Fruit fly (Drosophila melanogaster) whole organism, embryonic: Measurements from ENCODE around the gene Ctr1A.
A peak's percentile ranks its signal among the peaks of the same experiment; 100 is the strongest.

ENCODE experiments used
- Abd-B ChIP-seq: fragments of 200-800 bp; sonication (Bioruptor generic); optimal IDR thresholded peaks from 2 replicates; lab custom pipeline; 2018; ENCODE audit warnings: missing biosample characterization, mild to moderate bottlenecking, missing genetic modification characterization, moderate library complexity
- Asciz ChIP-seq: fragments of 200-800 bp; sonication (Bioruptor generic); optimal IDR thresholded peaks from 2 replicates; lab custom pipeline; 2017; ENCODE audit warnings: missing biosample characterization, mild to moderate bottlenecking, missing genetic modification characterization, missing genetic modification reagents
- Atf3 ChIP-seq: fragments of 200-800 bp; sonication (Bioruptor generic); optimal IDR thresholded peaks from 3 replicates; lab custom pipeline; 2016; ENCODE audit warnings: missing biosample characterization, missing genetic modification characterization
- B-H1 ChIP-seq: fragments of 200-800 bp; sonication (Bioruptor generic); IDR thresholded peaks from 3 replicates; pipeline ENCODE4 v1.3.6; 2022; ENCODE audit warnings: missing biosample characterization, missing genetic modification characterization
- CG10209 ChIP-seq: fragments of 200-800 bp; sonication (Bioruptor generic); optimal IDR thresholded peaks from 3 replicates; lab custom pipeline; 2017; ENCODE audit warnings: missing biosample characterization, mild to moderate bottlenecking, missing genetic modification characterization, missing genetic modification reagents
- CG10267 ChIP-seq: fragments of 200-800 bp; sonication (Bioruptor generic); optimal IDR thresholded peaks from 2 replicates; lab custom pipeline; 2018; ENCODE audit warnings: missing biosample characterization, mild to moderate bottlenecking, missing genetic modification characterization, moderate library complexity
- CG10274 ChIP-seq: fragments of 200-800 bp; sonication (Bioruptor generic); optimal IDR thresholded peaks from 3 replicates; lab custom pipeline; 2017; ENCODE audit warnings: missing biosample characterization, mild to moderate bottlenecking, missing genetic modification characterization
- CG10543 ChIP-seq: fragments of 200-800 bp; sonication (Bioruptor generic); optimal IDR thresholded peaks from 3 replicates; lab custom pipeline; 2017; ENCODE audit warnings: missing biosample characterization, mild to moderate bottlenecking, missing genetic modification characterization, moderate library complexity
- CG11247 ChIP-seq: fragments of 200-800 bp; sonication (Bioruptor generic); IDR thresholded peaks from 2 replicates; pipeline ENCODE4 v1.3.6; 2022; ENCODE audit warnings: missing biosample characterization, missing genetic modification characterization
- CG11456 ChIP-seq: fragments of 200-800 bp; sonication (Bioruptor generic); IDR thresholded peaks from 3 replicates; pipeline ENCODE4 v1.3.6; 2022; ENCODE audit warnings: missing biosample characterization, missing genetic modification characterization
- CG11695 ChIP-seq: fragments of 200-800 bp; sonication (Bioruptor generic); IDR thresholded peaks from 3 replicates; pipeline ENCODE4 v1.3.6; 2022; ENCODE audit warnings: missing biosample characterization, missing genetic modification characterization
- CG12659 ChIP-seq: fragments of 200-800 bp; sonication (Bioruptor generic); optimal IDR thresholded peaks from 3 replicates; lab custom pipeline; 2017; ENCODE audit warnings: mild to moderate bottlenecking, missing biosample characterization, missing genetic modification reagents, missing genetic modification characterization
- CG14050 ChIP-seq: fragments of 200-800 bp; sonication (Bioruptor generic); IDR thresholded peaks from 3 replicates; pipeline ENCODE4 v1.3.6; 2022; ENCODE audit warnings: missing biosample characterization, missing genetic modification characterization
- CG16863 ChIP-seq: fragments of 200-800 bp; sonication (Bioruptor generic); optimal IDR thresholded peaks from 3 replicates; lab custom pipeline; 2016; ENCODE audit warnings: missing biosample characterization, missing genetic modification characterization
- CG18476 ChIP-seq: fragments of 200-800 bp; sonication (Bioruptor generic); optimal IDR thresholded peaks from 2 replicates; lab custom pipeline; 2016; ENCODE audit warnings: missing biosample characterization, mild to moderate bottlenecking, missing genetic modification characterization
- CG2678 ChIP-seq: fragments of 200-800 bp; sonication (Bioruptor generic); optimal IDR thresholded peaks from 3 replicates; lab custom pipeline; 2019; ENCODE audit warnings: missing biosample characterization, mild to moderate bottlenecking, missing genetic modification characterization, moderate library complexity
- CG30020 ChIP-seq: fragments of 200-800 bp; optimal IDR thresholded peaks from 2 replicates; lab custom pipeline; 2019; ENCODE audit warnings: missing biosample characterization, mild to moderate bottlenecking, missing genetic modification characterization, moderate library complexity
- CG32767 ChIP-seq: fragments of 200-800 bp; sonication (Bioruptor generic); IDR thresholded peaks from 2 replicates; pipeline ENCODE4 v1.3.6; 2022; ENCODE audit warnings: missing biosample characterization, missing genetic modification characterization
- CG8089 ChIP-seq: fragments of 200-800 bp; sonication (Bioruptor generic); optimal IDR thresholded peaks from 3 replicates; lab custom pipeline; 2016; ENCODE audit warnings: missing biosample characterization, missing genetic modification characterization
- CG9727 ChIP-seq: fragments of 200-800 bp; sonication (Bioruptor generic); optimal IDR thresholded peaks from 3 replicates; lab custom pipeline; 2017; ENCODE audit warnings: missing biosample characterization, mild to moderate bottlenecking, missing genetic modification characterization
- Camta ChIP-seq: fragments of 200-800 bp; sonication (Bioruptor generic); optimal IDR thresholded peaks from 2 replicates; lab custom pipeline; 2016; ENCODE audit warnings: missing biosample characterization, missing genetic modification characterization
- Eip74EF ChIP-seq, 2 experiments: fragments of 200-800 bp in 1 of 2; fragments of >200 bp in 1 of 2; sonication (Bioruptor generic) in 1 of 2; optimal IDR thresholded peaks; 2 replicates each; lab custom pipeline; 2017 to 2019; ENCODE audit warnings: missing biosample characterization in 2 of 2, missing genetic modification characterization in 2 of 2, mild to moderate bottlenecking in 1 of 2, moderate library complexity in 1 of 2
- Mrtf ChIP-seq: fragments of 200-800 bp; sonication (Bioruptor generic); IDR thresholded peaks from 3 replicates; pipeline ENCODE4 v1.3.6; 2022; ENCODE audit warnings: missing biosample characterization, missing genetic modification characterization
- NC2β ChIP-seq: fragments of 200-800 bp; sonication (Bioruptor generic); optimal IDR thresholded peaks from 2 replicates; lab custom pipeline; 2016; ENCODE audit warnings: missing biosample characterization, missing genetic modification characterization
- Oli ChIP-seq: fragments of 200-800 bp; sonication (Bioruptor generic); optimal IDR thresholded peaks from 2 replicates; lab custom pipeline; 2018; ENCODE audit warnings: missing biosample characterization, mild to moderate bottlenecking, missing genetic modification characterization, moderate library complexity
- PHDP ChIP-seq: fragments of 200-800 bp; sonication (Bioruptor generic); optimal IDR thresholded peaks from 3 replicates; lab custom pipeline; 2018; ENCODE audit warnings: missing biosample characterization, mild to moderate bottlenecking, missing genetic modification characterization, moderate library complexity
- Pdp1 ChIP-seq, 2 experiments: fragments of 200-800 bp; sonication (Bioruptor generic); optimal IDR thresholded peaks; 3 replicates each; lab custom pipeline; 2016; ENCODE audit warnings: missing biosample characterization in 2 of 2, missing genetic modification characterization in 2 of 2, mild to moderate bottlenecking in 1 of 2, moderate library complexity in 1 of 2
- Rfx ChIP-seq: fragments of 200-800 bp; sonication (Bioruptor generic); IDR thresholded peaks from 2 replicates; pipeline ENCODE4 v1.3.6; 2022; ENCODE audit warnings: missing biosample characterization, missing genetic modification characterization
- Sry-δ ChIP-seq: fragments of 200-800 bp; sonication (Bioruptor generic); optimal IDR thresholded peaks from 2 replicates; lab custom pipeline; 2016; ENCODE audit warnings: missing biosample characterization, missing genetic modification characterization
- ash1 ChIP-seq: fragments of 200-800 bp; sonication (Bioruptor generic); optimal IDR thresholded peaks from 2 replicates; lab custom pipeline; 2018; ENCODE audit warnings: missing biosample characterization, mild to moderate bottlenecking, missing genetic modification characterization
- bab2 ChIP-seq: fragments of 200-800 bp; sonication (Bioruptor generic); optimal IDR thresholded peaks from 2 replicates; lab custom pipeline; 2016; ENCODE audit warnings: missing biosample characterization, missing genetic modification characterization
- crp ChIP-seq, 2 experiments: fragments of 200-800 bp; sonication (Bioruptor generic); optimal IDR thresholded peaks; 2 replicates in 1 of 2; 3 replicates in 1 of 2; lab custom pipeline; 2017; ENCODE audit warnings: missing biosample characterization in 2 of 2, missing genetic modification characterization in 2 of 2, mild to moderate bottlenecking in 1 of 2, moderate library complexity in 1 of 2
- dimm ChIP-seq: fragments of 200-800 bp; sonication (Bioruptor generic); IDR thresholded peaks from 2 replicates; pipeline ENCODE4 v1.3.6; 2022; ENCODE audit warnings: missing biosample characterization, missing genetic modification characterization
- dm ChIP-seq: fragments of 200-800 bp; sonication (Bioruptor generic); optimal IDR thresholded peaks from 3 replicates; lab custom pipeline; 2016; ENCODE audit warnings: missing biosample characterization, missing genetic modification characterization
- dmrt11E ChIP-seq: fragments of 200-800 bp; sonication (Bioruptor generic); optimal IDR thresholded peaks from 3 replicates; lab custom pipeline; 2018; ENCODE audit warnings: missing biosample characterization, mild to moderate bottlenecking, missing genetic modification characterization, moderate library complexity
- fd102C ChIP-seq: fragments of 200-800 bp; sonication (Bioruptor generic); optimal IDR thresholded peaks from 2 replicates; lab custom pipeline; 2018; ENCODE audit warnings: missing biosample characterization, mild to moderate bottlenecking, missing genetic modification characterization, moderate library complexity
- gcm2 ChIP-seq: fragments of 200-800 bp; sonication (Bioruptor generic); optimal IDR thresholded peaks from 2 replicates; lab custom pipeline; 2016; ENCODE audit warnings: missing biosample characterization, missing genetic modification characterization
- grau ChIP-seq: fragments of 200-800 bp; optimal IDR thresholded peaks from 3 replicates; lab custom pipeline; 2019; ENCODE audit warnings: missing biosample characterization, mild to moderate bottlenecking, missing genetic modification characterization, moderate library complexity
- jigr1 ChIP-seq: fragments of 200-800 bp; sonication (Bioruptor generic); IDR thresholded peaks from 3 replicates; pipeline ENCODE4 v1.3.6; 2022; ENCODE audit warnings: missing biosample characterization, missing genetic modification characterization
- klu ChIP-seq: fragments of 200-800 bp; sonication (Bioruptor generic); IDR thresholded peaks from 2 replicates; pipeline ENCODE4 v1.3.6; 2022; ENCODE audit warnings: missing biosample characterization, missing genetic modification characterization
- p53 ChIP-seq: fragments of 200-800 bp; sonication (Bioruptor generic); optimal IDR thresholded peaks from 2 replicates; lab custom pipeline; 2016; ENCODE audit warnings: missing biosample characterization, missing genetic modification characterization
- pan ChIP-seq, 4 experiments: fragments of >200 bp in 3 of 4; fragments of 200-800 bp in 1 of 4; sonication (Bioruptor generic) in 1 of 4; optimal IDR thresholded peaks in 3 of 4; IDR thresholded peaks in 1 of 4; 2 replicates each; pipeline versions ENCODE4 v1.3.6 to Lab custom; 2017 to 2022; ENCODE audit warnings: missing biosample characterization in 2 of 4, missing genetic modification characterization in 2 of 4, mixed read lengths in 1 of 4
- pb ChIP-seq: fragments of 200-800 bp; sonication (Bioruptor generic); optimal IDR thresholded peaks from 3 replicates; lab custom pipeline; 2016; ENCODE audit warnings: missing biosample characterization, missing genetic modification characterization
- row ChIP-seq: fragments of 200-800 bp; sonication (Bioruptor generic); IDR thresholded peaks from 3 replicates; pipeline ENCODE4 v1.3.6; 2022; ENCODE audit warnings: missing biosample characterization, missing genetic modification characterization
- sc ChIP-seq, 3 experiments: fragments of >200 bp in 2 of 3; fragments of 200-800 bp in 1 of 3; sonication (Bioruptor generic) in 1 of 3; optimal IDR thresholded peaks; 2 replicates in 2 of 3; 3 replicates in 1 of 3; lab custom pipeline; 2017; ENCODE audit warnings: mild to moderate bottlenecking in 1 of 3, missing biosample characterization in 1 of 3, missing genetic modification characterization in 1 of 3, missing genetic modification reagents in 1 of 3
- sr ChIP-seq: fragments of 200-800 bp; sonication (Bioruptor generic); IDR thresholded peaks from 3 replicates; pipeline ENCODE4 v1.3.6; 2022; ENCODE audit warnings: missing biosample characterization, missing genetic modification characterization
- tup ChIP-seq: fragments of 200-800 bp; sonication (Bioruptor generic); optimal IDR thresholded peaks from 2 replicates; lab custom pipeline; 2016; ENCODE audit warnings: missing biosample characterization, mild to moderate bottlenecking, missing genetic modification characterization, moderate library complexity
- twi ChIP-seq: fragments of 200-800 bp; optimal IDR thresholded peaks from 2 replicates; lab custom pipeline; 2019; ENCODE audit warnings: missing biosample characterization, mild to moderate bottlenecking, missing genetic modification characterization, moderate library complexity
- unc-4 ChIP-seq: fragments of 200-800 bp; sonication (Bioruptor generic); IDR thresholded peaks from 2 replicates; pipeline ENCODE4 v1.3.6; 2022; ENCODE audit warnings: missing biosample characterization, missing genetic modification characterization; ENCODE audit not compliant: partially characterized antibody
- z ChIP-seq: fragments of 200-800 bp; sonication (Bioruptor generic); IDR thresholded peaks from 3 replicates; pipeline ENCODE4 v1.3.6; 2022; ENCODE audit warnings: missing biosample characterization, missing genetic modification characterization

Ctr1A gene

dm6 chrX:6661392-6661837 lies at the start of gene Ctr1A, which contains the start of gene CG3224 (continued):
- TF ChIP-seq row (GFP tag; lab: Robert Waterston, UW), result no peak
- TF ChIP-seq pb (GFP tag; lab: Kevin White, UChicago), result no peak
- no peak for TF ChIP-seq Asciz
- no peak for TF ChIP-seq grau (tag; lab: Kevin White, UChicago)
- no peak for TF ChIP-seq Mrtf (GFP tag; lab: Robert Waterston, UW)
- TF ChIP-seq CG12659 (GFP tag; lab: Kevin White, UChicago), result peak; percentile 50
- TF ChIP-seq CG9727 (GFP tag; lab: Kevin White, UChicago), result no peak
- no peak for TF ChIP-seq CG10209 (GFP tag; lab: Kevin White, UChicago)
- no peak for TF ChIP-seq ash1 (GFP tag; lab: Kevin White, UChicago)
- TF ChIP-seq klu (GFP tag; lab: Robert Waterston, UW), result no peak
- TF ChIP-seq Abd-B (GFP tag; lab: Kevin White, UChicago), result no peak
- no peak for TF ChIP-seq jigr1
- TF ChIP-seq CG16863 (GFP tag; lab: Kevin White, UChicago), result no peak
- no peak for TF ChIP-seq Oli (tag; lab: Kevin White, UChicago)
- no peak for TF ChIP-seq pan (optimal IDR thresholded peaks at IDR 0.05; lab: Kevin White, UChicago)
- TF ChIP-seq pan (GFP tag; optimal IDR thresholded peaks at IDR 0.05 in 1 of 2, IDR thresholded peaks at IDR 0.05 in 1 of 2), result no peak
- no peak for TF ChIP-seq NC2β (GFP tag; lab: Kevin White, UChicago)
- TF ChIP-seq CG11247 (GFP tag; lab: Robert Waterston, UW), result no peak
- TF ChIP-seq dm, result peak; percentile 16
- TF ChIP-seq Pdp1 (GFP tag; optimal IDR thresholded peaks at IDR 0.05; lab: Kevin White, UChicago), result no peak
- peak; percentile 7 for TF ChIP-seq CG10543 (GFP tag; lab: Kevin White, UChicago)
- no peak for TF ChIP-seq gcm2
- TF ChIP-seq Sry-δ, result peak; percentile 80
- no peak for TF ChIP-seq CG11695 (GFP tag; lab: Robert Waterston, UW)
- no peak for TF ChIP-seq sr (GFP tag; lab: Robert Waterston, UW)
- TF ChIP-seq z, result no peak
- TF ChIP-seq unc-4 (GFP tag; lab: Robert Waterston, UW), result peak; percentile 54; the same call in 1 of the 2 replicates
- TF ChIP-seq CG10274 (GFP tag; lab: Kevin White, UChicago), result no peak
- no peak for TF ChIP-seq CG18476 (GFP tag; lab: Kevin White, UChicago)
- no peak for TF ChIP-seq bab2
- TF ChIP-seq CG30020 (tag; lab: Kevin White, UChicago), result peak; percentile 18
- TF ChIP-seq CG8089 (GFP tag; lab: Kevin White, UChicago), result no peak
- no peak for TF ChIP-seq Rfx (GFP tag; lab: Robert Waterston, UW)
- no peak for TF ChIP-seq Camta
- peak; percentile 72 for TF ChIP-seq twi (tag; lab: Kevin White, UChicago)
- no peak for TF ChIP-seq CG32767 (GFP tag; lab: Robert Waterston, UW)
- TF ChIP-seq sc (optimal IDR thresholded peaks at IDR 0.05; lab: Kevin White, UChicago), result no peak
- no peak for TF ChIP-seq sc (GFP tag; optimal IDR thresholded peaks at IDR 0.05; lab: Kevin White, UChicago)
- TF ChIP-seq fd102C (GFP tag; lab: Kevin White, UChicago), result no peak
- TF ChIP-seq CG2678, result no peak
- no peak for TF ChIP-seq dmrt11E (tag; lab: Kevin White, UChicago)
- no peak for TF ChIP-seq B-H1 (GFP tag; lab: Robert Waterston, UW)
- TF ChIP-seq Eip74EF (GFP tag; optimal IDR thresholded peaks at IDR 0.05; lab: Kevin White, UChicago), result peak in 1 of 2 experiments; percentile 14
- no peak for TF ChIP-seq Atf3 (GFP tag; lab: Kevin White, UChicago)
- no peak for TF ChIP-seq p53 (GFP tag; lab: Kevin White, UChicago)
- no peak for TF ChIP-seq tup (GFP tag; lab: Kevin White, UChicago)
- TF ChIP-seq crp (GFP tag; optimal IDR thresholded peaks at IDR 0.05; lab: Kevin White, UChicago), result peak; percentile 51 to 89
- TF ChIP-seq CG10267, result peak; percentile 69
- TF ChIP-seq PHDP (tag; lab: Kevin White, UChicago), result no peak
- no peak for TF ChIP-seq CG14050 (GFP tag; lab: Robert Waterston, UW)
- TF ChIP-seq CG11456 (GFP tag; lab: Robert Waterston, UW), result no peak
- TF ChIP-seq dimm (GFP tag; lab: Robert Waterston, UW), result no peak
